Worm (Caenorhabditis elegans): ENCODE measurements around the gene B0281.4.

The B0281.4 gene

ce11 chrII:2298742-2299141, at the start of gene B0281.4:
Gene B0281.4, minus strand, starts transcription at chrII:2298842.
- TF ChIP-seq ztf-11 (tag; optimal IDR thresholded peaks at IDR 0.05): no peak
- no peak for TF ChIP-seq rbr-2 (tag; optimal IDR thresholded peaks at IDR 0.05)
- TF ChIP-seq ceh-44 (GFP tag; IDR thresholded peaks at IDR 0.05): no peak
- TF ChIP-seq daf-8 (GFP tag; IDR thresholded peaks at IDR 0.05): no peak
- TF ChIP-seq dpl-1 (GFP tag; optimal IDR thresholded peaks at IDR 0.05): no peak
- TF ChIP-seq ceh-32 (tag; optimal IDR thresholded peaks at IDR 0.05; ENCODE audit: poor library complexity): no peak
- TF ChIP-seq ama-1 (optimal IDR thresholded peaks at IDR 0.05): no peak
- no peak for TF ChIP-seq unc-39 (tag; optimal IDR thresholded peaks at IDR 0.05)
- no peak for TF ChIP-seq zag-1 (tag; optimal IDR thresholded peaks at IDR 0.05)
- TF ChIP-seq mep-1 (tag; optimal IDR thresholded peaks at IDR 0.05): no peak
- no peak for TF ChIP-seq tra-1 (GFP tag; IDR thresholded peaks at IDR 0.05)
- TF ChIP-seq nhr-102 (tag; optimal IDR thresholded peaks at IDR 0.05): no peak
- TF ChIP-seq hlh-11 (tag; optimal IDR thresholded peaks at IDR 0.05): no peak
- TF ChIP-seq dmd-9 (GFP tag; IDR thresholded peaks at IDR 0.05): no peak
- no peak for TF ChIP-seq nhr-42 (GFP tag; IDR thresholded peaks at IDR 0.05)

ce11 chrII:2346672-2347071, 48.0 kb upstream of the B0281.4 start, which contains the start of gene F43C11.4:
Gene F43C11.4, plus strand, starts transcription at chrII:2346972.
- TF ChIP-seq attf-4 (tag; optimal IDR thresholded peaks at IDR 0.05) (no peak), Y105C5A.15 (GFP tag; IDR thresholded peaks at IDR 0.05) (no peak), egl-27 (tag; optimal IDR thresholded peaks at IDR 0.05) (no peak), zag-1 (tag; optimal IDR thresholded peaks at IDR 0.05) (no peak), nhr-111 (GFP tag; optimal IDR thresholded peaks at IDR 0.05) (no peak), arid-1 (GFP tag; conservative IDR thresholded peaks at IDR 0.05) (no peak), Y48G9A.11 (GFP tag; IDR thresholded peaks at IDR 0.05) (no peak), nhr-11 (tag; optimal IDR thresholded peaks at IDR 0.05) (no peak), F10B5.3 (tag; optimal IDR thresholded peaks at IDR 0.05) (no peak), ceh-44 (GFP tag; IDR thresholded peaks at IDR 0.05) (no peak), php-3 (GFP tag; IDR thresholded peaks at IDR 0.05) (no peak)

- TF ChIP-seq php-3 (GFP tag; IDR thresholded peaks at IDR 0.05) (no peak), F44E2.7 (GFP tag; IDR thresholded peaks at IDR 0.05) (no peak), Y48G9A.11 (GFP tag; IDR thresholded peaks at IDR 0.05) (peak; percentile 67), mxl-2 (GFP tag; conservative IDR thresholded peaks at IDR 0.05) (no peak), hlh-30 (tag; optimal IDR thresholded peaks at IDR 0.05; ENCODE audit: insufficient read depth) (peak; percentile 59), ama-1 (optimal IDR thresholded peaks at IDR 0.05) (no peak), dpl-1 (GFP tag; optimal IDR thresholded peaks at IDR 0.05) (peak; percentile 38), aha-1 (tag) (peak; percentile 71), T20F7.1 (GFP tag; optimal IDR thresholded peaks at IDR 0.05) (peak; percentile 94), nhr-77 (tag; optimal IDR thresholded peaks at IDR 0.05) (peak; percentile 21), R02D3.7 (tag; optimal IDR thresholded peaks at IDR 0.05) (peak; percentile 67), dmd-6 (GFP tag; IDR thresholded peaks at IDR 0.05) (no peak), duxl-1 (tag; optimal IDR thresholded peaks at IDR 0.05; ENCODE audit: poor library complexity) (peak; percentile 20)
These were observed 43.4 kb upstream of the B0281.4 start, which contains the start of gene F43C11.6 for ce11 chrII:2342004-2342479. Gene F43C11.6, plus strand, starts transcription at chrII:2342429.

- TF ChIP-seq pqm-1 (tag; optimal IDR thresholded peaks at IDR 0.05): no peak
These were observed 42.9 kb upstream of the B0281.4 start, which contains the start of gene enri-1 for ce11 chrII:2341515-2341914. Gene enri-1, minus strand, starts transcription at chrII:2341615.

ce11 chrII:2340974-2341373, 42.3 kb upstream of the B0281.4 start:
- TF ChIP-seq php-3 (GFP tag; IDR thresholded peaks at IDR 0.05) (no peak), pqm-1 (tag; optimal IDR thresholded peaks at IDR 0.05) (no peak), mep-1 (tag; optimal IDR thresholded peaks at IDR 0.05) (no peak), nhr-10 (tag; optimal IDR thresholded peaks at IDR 0.05) (no peak), tra-1 (GFP tag; IDR thresholded peaks at IDR 0.05) (no peak), daf-16 (GFP tag; optimal IDR thresholded peaks at IDR 0.05) (no peak), daf-16 (tag; optimal IDR thresholded peaks at IDR 0.05) (peak; percentile 17), lsy-2 (tag; optimal IDR thresholded peaks at IDR 0.05) (peak in 1 of 2 experiments; percentile 38), aha-1 (tag) (peak; percentile 76), fkh-10 (GFP tag; optimal IDR thresholded peaks at IDR 0.05) (no peak), ctbp-1 (GFP tag; IDR thresholded peaks at IDR 0.05) (no peak), hlh-30 (tag; optimal IDR thresholded peaks at IDR 0.05; ENCODE audit: insufficient read depth) (peak; percentile 22), mdt-29 (GFP tag; IDR thresholded peaks at IDR 0.05) (no peak), arid-1 (GFP tag; conservative IDR thresholded peaks at IDR 0.05) (no peak), nhr-237 (tag; optimal IDR thresholded peaks at IDR 0.05) (no peak), nhr-11 (tag; optimal IDR thresholded peaks at IDR 0.05) (no peak), ceh-20 (GFP tag; IDR thresholded peaks at IDR 0.05) (no peak), zfp-3 (GFP tag; conservative IDR thresholded peaks at IDR 0.05) (no peak), unc-39 (tag; optimal IDR thresholded peaks at IDR 0.05) (no peak), aly-2 (tag; optimal IDR thresholded peaks at IDR 0.05) (no peak)

Measured in whole organism, L4 larva.